Fruit fly (Drosophila melanogaster) Kc167 (cell line): ENCODE results near the gene Mtpalpha.

ENCODE experiments used
- Myc ChIP-seq: fragments of >200 bp; optimal IDR thresholded peaks from 2 replicates; lab custom pipeline; 2017; ENCODE audit warnings: missing external identifiers
- Sin3A ChIP-seq: fragments of >200 bp; optimal IDR thresholded peaks from 2 replicates; lab custom pipeline; 2018; ENCODE audit warnings: missing external identifiers
- h ChIP-seq: fragments of >200 bp; optimal IDR thresholded peaks from 3 replicates; lab custom pipeline; 2018; ENCODE audit warnings: missing external identifiers
- insv ChIP-seq: fragments of >200 bp; optimal IDR thresholded peaks from 3 replicates; lab custom pipeline; 2018; ENCODE audit warnings: missing external identifiers
- psq ChIP-seq: fragments of >200 bp; optimal IDR thresholded peaks from 2 replicates; lab custom pipeline; 2017; ENCODE audit warnings: missing external identifiers

- TF ChIP-seq h (lab: Kevin White, UChicago) (no peak), psq (lab: Kevin White, UChicago) (no peak), insv (lab: Kevin White, UChicago) (no peak), Myc (no peak), Sin3A (lab: Kevin White, UChicago) (no peak)
Observed at dm6 chr2L:9568360-9569088, 8.0 kb downstream of the Mtpalpha start, which contains the start of gene brwl.
